Fruit fly (Drosophila melanogaster): ENCODE data around the gene REG.

DNA sequence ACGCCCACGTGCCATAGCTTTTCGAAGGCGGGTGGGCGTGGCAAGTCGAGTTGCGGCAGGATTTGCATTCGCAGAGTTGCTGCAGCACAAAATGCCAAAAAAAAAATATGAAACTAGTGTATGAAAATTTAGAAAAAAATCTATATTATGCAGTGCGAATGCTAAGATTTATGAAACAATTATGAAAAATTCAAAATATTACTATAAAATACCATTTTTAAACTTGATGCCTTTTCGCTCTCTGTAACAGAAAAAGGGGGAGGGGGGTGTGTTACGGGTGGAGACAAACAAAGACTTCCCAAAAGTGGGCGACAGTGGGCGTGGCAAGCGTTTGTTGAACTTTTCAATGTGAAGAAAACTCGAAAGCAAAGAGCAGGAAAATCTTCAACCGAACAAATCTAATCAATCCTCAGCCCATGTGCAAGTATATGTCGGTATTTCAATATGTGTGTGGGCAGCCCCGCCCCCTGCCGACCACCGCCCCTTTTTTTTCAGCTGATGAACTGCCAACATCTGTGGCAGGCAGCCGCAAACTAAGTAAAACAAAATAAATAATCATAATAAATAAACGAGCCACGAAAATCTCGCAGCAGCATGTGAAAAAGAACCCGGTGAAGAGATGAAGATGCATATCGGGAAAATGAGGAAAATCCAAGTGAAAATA, 37.7 kb downstream of the REG start:
- TF ChIP-seq CTCF (optimal IDR thresholded peaks at IDR 0.05) = no peak
- no peak for TF ChIP-seq CG8478 (optimal IDR thresholded peaks at IDR 0.05)

Data from S2 (cell line).